Worm (Caenorhabditis elegans): ENCODE data around the gene Y66A7A.4.

The Y66A7A.4 gene

ce11 chrIII:11612371-11612770 lies at the start of gene Y66A7A.4, which contains the start of gene Y66A7A.9:
Y66A7A.4 (plus strand) TSS chrIII:11612607.
Y66A7A.9 (minus strand) TSS chrIII:11612471.
- no peak for TF ChIP-seq mab-5 (tag; optimal IDR thresholded peaks at IDR 0.05)
- TF ChIP-seq pha-4 (tag; optimal IDR thresholded peaks at IDR 0.05) = no peak
- TF ChIP-seq lsy-2 (tag; optimal IDR thresholded peaks at IDR 0.05) = no peak
- TF ChIP-seq bed-3 (GFP tag; optimal IDR thresholded peaks at IDR 0.05) = no peak

- TF ChIP-seq zip-8 (tag; optimal IDR thresholded peaks at IDR 0.05) (no peak), nhr-12 (tag; optimal IDR thresholded peaks at IDR 0.05) (no peak), nhr-237 (tag; optimal IDR thresholded peaks at IDR 0.05) (no peak), nhr-76 (tag; optimal IDR thresholded peaks at IDR 0.05) (no peak), sem-2 (GFP tag; optimal IDR thresholded peaks at IDR 0.05) (no peak), hlh-1 (tag; optimal IDR thresholded peaks at IDR 0.05) (no peak), nhr-2 (tag; optimal IDR thresholded peaks at IDR 0.05) (no peak), unc-39 (tag; optimal IDR thresholded peaks at IDR 0.05) (no peak), lsy-2 (tag; optimal IDR thresholded peaks at IDR 0.05) (no peak), bed-3 (GFP tag; optimal IDR thresholded peaks at IDR 0.05) (no peak), ceh-43 (GFP tag; optimal IDR thresholded peaks at IDR 0.05) (no peak), flh-1 (GFP tag; optimal IDR thresholded peaks at IDR 0.05) (no peak), unc-120 (tag; optimal IDR thresholded peaks at IDR 0.05; ENCODE audit: poor library complexity, severe bottlenecking) (no peak)
These were observed 48.9 kb upstream of the Y66A7A.4 start, which contains the start of gene Y66D12A.11 for ce11 chrIII:11563417-11563949. Y66D12A.11 (plus strand) TSS chrIII:11563467.

ce11 chrIII:11565602-11566001 lies 46.8 kb upstream of the Y66A7A.4 start, which contains the start of gene Y66D12A.10:
Y66D12A.10 (plus strand) TSS chrIII:11565874.
- TF ChIP-seq nhr-237 (tag; optimal IDR thresholded peaks at IDR 0.05) (peak; percentile 22), drap-1 (GFP tag; optimal IDR thresholded peaks at IDR 0.05) (no peak), elt-3 (tag; optimal IDR thresholded peaks at IDR 0.05) (no peak), mep-1 (tag; optimal IDR thresholded peaks at IDR 0.05) (peak; percentile 51), snpc-4 (tag; optimal IDR thresholded peaks at IDR 0.05) (no peak), hlh-1 (tag; optimal IDR thresholded peaks at IDR 0.05) (no peak), ceh-39 (tag; optimal IDR thresholded peaks at IDR 0.05) (peak; percentile 7), nhr-28 (tag; optimal IDR thresholded peaks at IDR 0.05) (no peak), ceh-83 (GFP tag; optimal IDR thresholded peaks at IDR 0.05) (no peak), lsy-2 (tag; optimal IDR thresholded peaks at IDR 0.05) (peak; percentile 13), ham-2 (GFP tag; optimal IDR thresholded peaks at IDR 0.05) (no peak), ces-1 (GFP tag; optimal IDR thresholded peaks at IDR 0.05) (peak; percentile 41)

- TF ChIP-seq blmp-1 (tag; optimal IDR thresholded peaks at IDR 0.05) (no peak), unc-39 (tag; optimal IDR thresholded peaks at IDR 0.05) (no peak), mls-2 (tag; optimal IDR thresholded peaks at IDR 0.05) (no peak), ceh-83 (GFP tag; optimal IDR thresholded peaks at IDR 0.05) (no peak), nhr-28 (tag; optimal IDR thresholded peaks at IDR 0.05) (no peak), lin-32 (GFP tag; optimal IDR thresholded peaks at IDR 0.05) (no peak), ham-2 (GFP tag; optimal IDR thresholded peaks at IDR 0.05) (no peak), tbx-8 (GFP tag; optimal IDR thresholded peaks at IDR 0.05) (no peak), nhr-12 (tag; optimal IDR thresholded peaks at IDR 0.05) (no peak), unc-62 (GFP tag; optimal IDR thresholded peaks at IDR 0.05) (no peak), ceh-39 (tag; optimal IDR thresholded peaks at IDR 0.05) (no peak), cnd-1 (tag; optimal IDR thresholded peaks at IDR 0.05) (no peak), mep-1 (tag; optimal IDR thresholded peaks at IDR 0.05) (no peak), zip-8 (tag; optimal IDR thresholded peaks at IDR 0.05) (no peak)
These were observed 44.6 kb upstream of the Y66A7A.4 start, which contains the start of gene psme-3 for ce11 chrIII:11567837-11568236. psme-3 (plus strand) TSS chrIII:11568137.

ce11 chrIII:11573921-11574320 lies 38.5 kb upstream of the Y66A7A.4 start, which contains the start of gene Y66D12A.8:
Y66D12A.8 (plus strand) TSS chrIII:11574221.
- no peak for TF ChIP-seq ces-1 (GFP tag; optimal IDR thresholded peaks at IDR 0.05)
- no peak for TF ChIP-seq nhr-76 (tag; optimal IDR thresholded peaks at IDR 0.05)
- TF ChIP-seq nhr-12 (tag; optimal IDR thresholded peaks at IDR 0.05) = no peak
- TF ChIP-seq lin-32 (GFP tag; optimal IDR thresholded peaks at IDR 0.05) = no peak
- no peak for TF ChIP-seq unc-39 (tag; optimal IDR thresholded peaks at IDR 0.05)
- TF ChIP-seq tbx-8 (GFP tag; optimal IDR thresholded peaks at IDR 0.05) = no peak
